Worm (Caenorhabditis elegans): ENCODE data around the gene cutl-12.

Gene cutl-12

DNA sequence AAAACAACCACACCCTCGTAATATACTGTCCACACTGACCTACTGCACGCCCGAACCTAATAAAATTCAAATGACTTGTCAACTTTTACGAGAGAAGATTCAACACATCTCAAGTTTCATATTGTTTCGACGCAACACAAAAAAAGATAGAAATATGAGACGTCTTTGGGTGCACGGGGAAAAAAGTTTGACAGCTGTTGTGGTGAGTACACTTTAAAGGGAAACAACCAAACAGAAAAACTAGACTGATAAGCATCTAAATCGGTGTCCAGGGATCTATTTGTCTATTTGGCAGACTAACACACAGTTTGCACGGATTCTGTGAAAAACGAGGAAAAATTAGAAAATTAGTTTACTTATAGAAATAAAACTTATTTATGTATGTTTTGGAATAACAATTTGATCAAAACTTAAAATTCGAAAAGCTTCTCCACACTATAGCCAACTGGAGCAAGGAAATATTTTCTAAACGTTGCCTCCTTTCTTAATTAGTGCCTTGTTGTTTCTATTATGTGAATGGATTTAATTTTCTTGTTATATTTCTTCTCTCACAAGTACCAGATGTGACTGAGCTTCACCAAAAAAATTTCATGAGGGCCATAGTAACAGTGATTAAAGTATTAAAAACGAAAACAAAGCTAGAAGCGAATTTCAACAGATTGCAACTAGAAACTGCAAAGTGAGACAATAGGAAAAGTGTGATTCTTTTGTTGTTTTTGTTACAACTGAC is 9.5 kb upstream of the cutl-12 start (continued):
- TF ChIP-seq jun-1 (tag; optimal IDR thresholded peaks at IDR 0.05) (no peak), mdl-1 (tag; optimal IDR thresholded peaks at IDR 0.05) (no peak), sox-4 (tag; optimal IDR thresholded peaks at IDR 0.05) (no peak), alr-1 (tag; optimal IDR thresholded peaks at IDR 0.05; ENCODE audit: borderline replicate concordance) (no peak), lin-14 (GFP tag; optimal IDR thresholded peaks at IDR 0.05) (peak; percentile 58), ceh-90 (tag; optimal IDR thresholded peaks at IDR 0.05) (no peak), hlh-4 (tag; optimal IDR thresholded peaks at IDR 0.05) (no peak), sup-37 (GFP tag; optimal IDR thresholded peaks at IDR 0.05) (no peak), pqm-1 (tag; optimal IDR thresholded peaks at IDR 0.05) (no peak), elt-3 (tag; optimal IDR thresholded peaks at IDR 0.05) (no peak), pax-3 (tag; optimal IDR thresholded peaks at IDR 0.05) (no peak), skn-1 (tag; optimal IDR thresholded peaks at IDR 0.05) (no peak), aha-1 (tag; optimal IDR thresholded peaks at IDR 0.05) (no peak), dsc-1 (tag; optimal IDR thresholded peaks at IDR 0.05) (peak; percentile 90), Y116A8C.19 (tag; optimal IDR thresholded peaks at IDR 0.05; ENCODE audit: borderline replicate concordance) (no peak), xbp-1 (tag; optimal IDR thresholded peaks at IDR 0.05) (no peak), lsy-2 (tag; optimal IDR thresholded peaks at IDR 0.05) (peak in 1 of 2 experiments; percentile 20), blmp-1 (tag; optimal IDR thresholded peaks at IDR 0.05) (peak; percentile 37), nhr-19 (GFP tag; conservative IDR thresholded peaks at IDR 0.05) (no peak), fos-1 (tag; optimal IDR thresholded peaks at IDR 0.05) (no peak), nhr-28 (tag; optimal IDR thresholded peaks at IDR 0.05) (no peak), lin-35 (GFP tag; optimal IDR thresholded peaks at IDR 0.05) (no peak), fkh-4 (tag; optimal IDR thresholded peaks at IDR 0.05; ENCODE audit: borderline replicate concordance) (peak; percentile 76), ztf-11 (tag; optimal IDR thresholded peaks at IDR 0.05) (no peak), unc-98 (GFP tag; IDR thresholded peaks at IDR 0.05) (no peak), nhr-76 (tag; optimal IDR thresholded peaks at IDR 0.05) (no peak), efl-1 (optimal IDR thresholded peaks at IDR 0.05) (no peak), efl-1 (GFP tag; optimal IDR thresholded peaks at IDR 0.05 in 1 of 2) (peak in 1 of 2 experiments; percentile 67), tbx-2 (tag; optimal IDR thresholded peaks at IDR 0.05) (no peak)

- TF ChIP-seq ceh-63 (GFP tag; optimal IDR thresholded peaks at IDR 0.05) = no peak
- no peak for TF ChIP-seq fkh-8 (tag; optimal IDR thresholded peaks at IDR 0.05)
- TF ChIP-seq lin-14 (GFP tag; optimal IDR thresholded peaks at IDR 0.05) = peak; percentile 13
- TF ChIP-seq blmp-1 (tag; optimal IDR thresholded peaks at IDR 0.05) = peak; percentile 83
These were observed 8.1 kb upstream of the cutl-12 start for ce11 chrII:8642376-8642775.

DNA sequence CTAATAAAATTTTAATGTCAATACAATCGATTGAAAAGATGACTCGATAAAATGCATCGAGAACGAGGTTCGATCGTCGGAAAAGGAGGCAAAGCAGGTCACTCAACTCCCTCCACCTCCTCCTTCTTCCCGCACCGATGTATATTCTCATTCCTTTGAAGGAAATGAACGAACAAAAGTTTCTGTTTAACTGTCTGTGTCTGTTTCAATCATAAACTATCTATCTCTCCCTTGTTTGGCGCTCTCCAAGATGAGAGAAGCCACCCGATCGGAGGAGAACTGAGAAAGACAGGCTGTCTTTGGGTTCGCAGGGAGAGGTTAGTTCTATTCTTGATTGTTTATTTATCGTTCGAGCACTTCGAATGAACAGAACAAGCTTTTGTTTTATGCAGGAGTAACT is 6.8 kb upstream of the cutl-12 start, which contains the start of gene D2085.7:
D2085.7 (plus strand) TSS at position 251 of the 400 bp plus-strand sequence.
- no peak for TF ChIP-seq ceh-63 (GFP tag; optimal IDR thresholded peaks at IDR 0.05)
- TF ChIP-seq zip-4 (GFP tag; optimal IDR thresholded peaks at IDR 0.05) = no peak
- TF ChIP-seq lin-13 (GFP tag; optimal IDR thresholded peaks at IDR 0.05) = no peak
- no peak for TF ChIP-seq sox-4 (tag; optimal IDR thresholded peaks at IDR 0.05)
- peak; percentile 81 for TF ChIP-seq blmp-1 (tag; optimal IDR thresholded peaks at IDR 0.05)
- TF ChIP-seq nhr-20 (tag; optimal IDR thresholded peaks at IDR 0.05) = no peak
- no peak for TF ChIP-seq vab-15 (tag; optimal IDR thresholded peaks at IDR 0.05)
- no peak for TF ChIP-seq lsy-2 (tag; optimal IDR thresholded peaks at IDR 0.05)
- TF ChIP-seq nhr-85 (tag) = peak; percentile 57
- no peak for TF ChIP-seq Y116A8C.19 (tag; optimal IDR thresholded peaks at IDR 0.05; ENCODE audit: borderline replicate concordance)
- TF ChIP-seq fkh-10 (GFP tag; optimal IDR thresholded peaks at IDR 0.05) = no peak
- no peak for TF ChIP-seq ztf-4 (tag; optimal IDR thresholded peaks at IDR 0.05)
- no peak for TF ChIP-seq efl-1 (optimal IDR thresholded peaks at IDR 0.05)
- peak in 1 of 2 experiments; percentile 58 for TF ChIP-seq efl-1 (GFP tag; optimal IDR thresholded peaks at IDR 0.05 in 1 of 2)
- no peak for TF ChIP-seq efl-3 (GFP tag; optimal IDR thresholded peaks at IDR 0.05)
- peak; percentile 39 for TF ChIP-seq lin-14 (GFP tag; optimal IDR thresholded peaks at IDR 0.05)
- TF ChIP-seq isw-1 (GFP tag; IDR thresholded peaks at IDR 0.05) = no peak
- TF ChIP-seq unc-86 (tag; optimal IDR thresholded peaks at IDR 0.05) = no peak
- TF ChIP-seq snu-23 (GFP tag; optimal IDR thresholded peaks at IDR 0.05) = no peak
- no peak for TF ChIP-seq nhr-76 (tag; optimal IDR thresholded peaks at IDR 0.05)
- no peak for TF ChIP-seq egl-27 (tag; optimal IDR thresholded peaks at IDR 0.05)
- no peak for TF ChIP-seq fkh-8 (tag; optimal IDR thresholded peaks at IDR 0.05)
- peak in 1 of 6 experiments; percentile 11 for TF ChIP-seq elt-3 (tag; optimal IDR thresholded peaks at IDR 0.05)
- no peak for TF ChIP-seq ces-1 (GFP tag; optimal IDR thresholded peaks at IDR 0.05)
- TF ChIP-seq unc-30 (tag; optimal IDR thresholded peaks at IDR 0.05) = no peak
- TF ChIP-seq zag-1 (tag; optimal IDR thresholded peaks at IDR 0.05) = no peak
- no peak for TF ChIP-seq C04F5.9 (tag; optimal IDR thresholded peaks at IDR 0.05)
- TF ChIP-seq nhr-11 (tag; optimal IDR thresholded peaks at IDR 0.05) = no peak
- no peak for TF ChIP-seq lin-39 (tag; optimal IDR thresholded peaks at IDR 0.05)

All from whole organism, L1 larva.